Fruit fly (Drosophila melanogaster) whole organism: Measurements from ENCODE around the gene CG11029.

ENCODE experiments used
- CG8478 ChIP-seq: fragments of >200 bp; optimal IDR thresholded peaks from 2 replicates; lab custom pipeline; 2018; ENCODE audit warnings: inconsistent platforms
- Dll ChIP-seq: fragments of >200 bp; optimal IDR thresholded peaks from 2 replicates; lab custom pipeline; 2017
- EcR ChIP-seq, 2 experiments: fragments of >200 bp; optimal IDR thresholded peaks; 2 replicates each; lab custom pipeline; 2017; ENCODE audit warnings: missing biosample characterization in 2 of 2, missing genetic modification characterization in 2 of 2, missing genetic modification reagents in 2 of 2
- pan ChIP-seq: fragments of >200 bp; optimal IDR thresholded peaks from 2 replicates; lab custom pipeline; 2017
- psq ChIP-seq: fragments of >200 bp; optimal IDR thresholded peaks from 2 replicates; lab custom pipeline; 2017
- usp ChIP-seq: fragments of >200 bp; optimal IDR thresholded peaks from 2 replicates; lab custom pipeline; 2017; ENCODE audit warnings: missing biosample characterization, missing genetic modification characterization, mixed read lengths

The CG11029 gene

dm6 chr2L:5782866-5783265 lies 36.9 kb downstream of the CG11029 start:
- TF ChIP-seq CG8478 (lab: Kevin White, UChicago): no peak
- TF ChIP-seq usp (GFP tag; lab: Kevin White, UChicago): no peak

dm6 chr2L:5783731-5784130 lies 37.8 kb downstream of the CG11029 start, which contains the start of gene CG31913:
Gene CG31913 (plus strand): TSS chr2L:5784031.
- TF ChIP-seq Dll (lab: Kevin White, UChicago) (no peak), EcR (GFP tag; optimal IDR thresholded peaks at IDR 0.05; lab: Kevin White, UChicago) (no peak), usp (GFP tag; lab: Kevin White, UChicago) (no peak), CG8478 (lab: Kevin White, UChicago) (no peak), psq (lab: Kevin White, UChicago) (no peak), pan (lab: Kevin White, UChicago) (no peak)

dm6 chr2L:5789268-5789667 lies 43.3 kb downstream of the CG11029 start:
- TF ChIP-seq pan (lab: Kevin White, UChicago): no peak
- no peak for TF ChIP-seq usp (GFP tag; lab: Kevin White, UChicago)
- TF ChIP-seq psq (lab: Kevin White, UChicago): no peak
- no peak for TF ChIP-seq Dll (lab: Kevin White, UChicago)
- TF ChIP-seq CG8478 (lab: Kevin White, UChicago): no peak
- TF ChIP-seq EcR (GFP tag; optimal IDR thresholded peaks at IDR 0.05; lab: Kevin White, UChicago): no peak

dm6 chr2L:5790799-5791526 lies 45.0 kb downstream of the CG11029 start:
- no peak for TF ChIP-seq psq (lab: Kevin White, UChicago)
- no peak for TF ChIP-seq pan (lab: Kevin White, UChicago)
- no peak for TF ChIP-seq usp (GFP tag; lab: Kevin White, UChicago)
- no peak for TF ChIP-seq Dll (lab: Kevin White, UChicago)
- no peak for TF ChIP-seq CG8478 (lab: Kevin White, UChicago)
- TF ChIP-seq EcR (GFP tag; optimal IDR thresholded peaks at IDR 0.05; lab: Kevin White, UChicago): no peak

- no peak for TF ChIP-seq Dll (lab: Kevin White, UChicago)
- TF ChIP-seq CG8478 (lab: Kevin White, UChicago): no peak
- TF ChIP-seq psq (lab: Kevin White, UChicago): no peak
- no peak for TF ChIP-seq EcR (GFP tag; optimal IDR thresholded peaks at IDR 0.05; lab: Kevin White, UChicago)
- TF ChIP-seq usp (GFP tag; lab: Kevin White, UChicago): no peak
- no peak for TF ChIP-seq pan (lab: Kevin White, UChicago)
Measured at dm6 chr2L:5793098-5793497, 47.1 kb downstream of the CG11029 start.

- no peak for TF ChIP-seq pan (lab: Kevin White, UChicago)
- no peak for TF ChIP-seq usp (GFP tag; lab: Kevin White, UChicago)
- no peak for TF ChIP-seq CG8478 (lab: Kevin White, UChicago)
- TF ChIP-seq Dll (lab: Kevin White, UChicago): no peak
- TF ChIP-seq psq (lab: Kevin White, UChicago): no peak
- no peak for TF ChIP-seq EcR (GFP tag; optimal IDR thresholded peaks at IDR 0.05; lab: Kevin White, UChicago)
Measured at dm6 chr2L:5795192-5795591, 49.2 kb downstream of the CG11029 start.
